Worm (Caenorhabditis elegans) whole organism, early embryonic: Measurements from ENCODE around the gene ash-2.

Source experiments
- B0310.2 ChIP-seq: sonication (generic microtip); optimal IDR thresholded peaks from 2 replicates; lab custom pipeline; 2016; ENCODE audit warnings: mild to moderate bottlenecking, missing genetic modification characterization, missing compliant biosample characterization
- ama-1 ChIP-seq: fragments of 150-350 bp; optimal IDR thresholded peaks from 2 replicates; lab custom pipeline; 2014
- ets-7 ChIP-seq: sonication (generic microtip); optimal IDR thresholded peaks from 2 replicates; lab custom pipeline; 2016; ENCODE audit warnings: missing genotype, missing genetic modification characterization, missing compliant biosample characterization
- flt-1 ChIP-seq: fragments of 200-800 bp; sonication (Bioruptor generic); IDR thresholded peaks from 2 replicates; pipeline ENCODE4 v1.3.6; 2022; ENCODE audit warnings: missing genetic modification characterization, missing compliant biosample characterization
- pes-1 ChIP-seq: fragments of 200-800 bp; sonication (Bioruptor generic); IDR thresholded peaks from 2 replicates; pipeline ENCODE4 v1.3.6; 2022; ENCODE audit warnings: missing genetic modification reagents, missing genetic modification characterization, missing compliant biosample characterization
- sea-1 ChIP-seq: fragments of 200-800 bp; sonication (Bioruptor generic); conservative IDR thresholded peaks from 2 replicates; pipeline ENCODE4 v1.3.6; 2022; ENCODE audit warnings: missing genetic modification characterization, missing compliant biosample characterization
- tbx-11 ChIP-seq: fragments of 200-800 bp; sonication (Bioruptor generic); IDR thresholded peaks from 2 replicates; pipeline ENCODE4 v1.3.6; 2022; ENCODE audit warnings: missing genetic modification characterization, missing compliant biosample characterization

DNA sequence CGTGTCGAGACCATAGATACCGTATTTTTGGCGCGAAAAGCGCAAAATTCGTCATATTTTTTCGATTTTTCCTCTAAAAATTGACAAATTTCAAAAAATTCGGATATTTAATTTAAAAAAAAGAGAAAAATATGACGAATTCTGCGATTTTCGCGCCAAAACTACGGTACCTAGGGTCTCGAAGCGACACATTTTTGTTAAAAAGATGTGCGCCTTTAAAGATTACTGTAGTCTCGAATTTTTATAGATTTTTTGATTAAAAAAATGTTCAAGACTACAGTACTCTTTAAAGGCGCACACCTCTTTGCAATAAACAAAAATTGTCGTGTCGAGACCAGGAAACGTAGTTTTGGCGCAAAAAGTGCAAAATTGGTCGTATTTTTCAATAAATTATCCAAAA lies 56.4 kb downstream of the ash-2 start:
- TF ChIP-seq sea-1 (GFP tag; lab: Robert Waterston, UW) (no peak), flt-1 (GFP tag; lab: Robert Waterston, UW) (no peak), pes-1 (no peak), ama-1 (lab: Kevin White, UChicago) (no peak), tbx-11 (GFP tag; lab: Robert Waterston, UW) (no peak), B0310.2 (tag; lab: Kevin White, UChicago) (no peak), ets-7 (no peak)
